Worm (Caenorhabditis elegans) whole organism, dauer: ENCODE measurements around the gene F54D10.8.
"Not testable (repeated sequence)": the region's sequence is repeated elsewhere in the genome, so short reads cannot be mapped to it uniquely, and the experiment has no call there.

ENCODE experiments used
- unc-62 ChIP-seq: sonication (generic microtip); optimal IDR thresholded peaks from 2 replicates; lab custom pipeline; 2017; ENCODE audit warnings: missing biosample characterization, missing genetic modification reagents, missing genetic modification characterization

The F54D10.8 gene

DNA sequence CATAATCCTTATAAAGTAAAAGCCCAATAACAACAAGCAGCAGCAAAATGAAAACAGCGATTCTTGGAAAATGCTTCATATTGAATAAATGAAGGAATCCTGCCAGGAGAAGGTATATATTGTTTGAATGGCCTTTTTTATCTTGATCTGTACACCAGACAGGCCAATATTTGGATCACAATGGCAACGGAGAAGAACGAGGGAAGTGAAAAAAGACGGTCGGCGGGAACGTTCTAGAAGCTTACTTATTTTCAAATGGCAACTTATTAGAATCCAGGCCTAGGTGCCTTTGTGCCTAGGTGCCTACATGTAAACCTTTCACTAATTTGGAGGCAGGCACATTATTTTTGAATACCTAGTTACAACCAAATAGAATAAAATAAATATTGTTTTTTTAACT lies at the start of gene F54D10.8:
Gene F54D10.8, minus strand, starts transcription at position 101 of the 400 bp plus-strand sequence.
- no peak for TF ChIP-seq unc-62

DNA sequence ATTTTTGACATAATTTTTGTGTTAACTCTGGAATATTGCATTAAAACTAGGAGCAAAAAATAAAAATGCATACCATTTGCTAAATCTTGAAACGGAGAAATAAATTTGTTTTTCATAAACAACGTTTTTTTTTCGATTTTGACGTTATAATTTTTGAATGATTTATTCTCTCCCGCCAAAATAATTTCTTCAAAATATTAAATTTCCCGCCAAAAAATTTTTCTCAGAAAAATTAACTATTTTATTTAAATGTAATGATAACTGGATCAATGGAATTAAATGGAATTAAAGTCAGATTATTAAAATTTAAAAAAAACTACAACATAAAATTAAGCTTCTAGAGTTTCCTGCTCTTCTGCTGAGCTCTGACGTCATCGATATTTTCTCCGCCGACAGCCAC lies 49.4 kb upstream of the F54D10.8 start, which contains the start of gene nep-3:
Gene nep-3, minus strand, starts transcription at position 101 of the 400 bp plus-strand sequence.
- no peak for TF ChIP-seq unc-62

DNA sequence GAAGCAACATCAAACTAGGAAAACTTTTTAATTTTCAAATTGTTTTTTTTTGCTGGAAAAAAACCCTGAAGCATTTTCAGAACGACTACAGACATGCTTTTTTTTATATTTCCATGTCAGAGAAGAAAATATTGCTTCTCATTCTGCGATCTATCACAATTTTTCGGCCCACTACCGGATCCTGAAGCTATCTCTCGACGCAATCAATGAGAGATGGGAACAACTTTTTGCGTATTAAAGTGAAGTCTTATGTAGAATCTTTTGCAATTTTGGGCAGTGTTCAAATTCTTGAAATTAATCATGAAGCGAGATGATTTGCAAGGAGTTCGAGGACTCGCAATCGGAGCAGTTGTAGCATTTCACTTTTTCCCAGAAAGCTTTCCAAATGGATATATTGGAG lies 41.9 kb upstream of the F54D10.8 start, which contains the start of gene oac-10:
Gene oac-10, plus strand, starts transcription at position 301 of the 400 bp plus-strand sequence.
- TF ChIP-seq unc-62: no peak

DNA sequence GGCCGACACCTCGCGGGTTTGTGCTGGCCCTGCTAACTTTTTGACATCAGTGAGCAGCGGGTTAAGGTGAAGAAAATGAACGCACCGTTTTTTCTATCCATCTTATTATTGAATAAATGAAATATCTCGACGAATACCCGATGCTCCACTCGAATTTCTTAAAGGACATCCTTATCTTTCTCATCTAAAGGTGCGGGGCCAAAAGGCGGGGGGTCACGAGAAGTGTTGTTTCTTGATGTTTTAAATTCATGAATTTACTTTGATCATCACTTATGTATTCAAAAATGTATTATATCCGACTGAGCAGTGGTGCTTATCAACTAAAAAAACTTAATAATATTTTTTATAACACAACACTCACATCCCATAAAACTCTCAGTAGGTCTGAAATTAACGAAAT lies 37.0 kb upstream of the F54D10.8 start, which contains the start of gene nhr-261:
Gene nhr-261, minus strand, starts transcription at position 101 of the 400 bp plus-strand sequence.
- no peak for TF ChIP-seq unc-62

DNA sequence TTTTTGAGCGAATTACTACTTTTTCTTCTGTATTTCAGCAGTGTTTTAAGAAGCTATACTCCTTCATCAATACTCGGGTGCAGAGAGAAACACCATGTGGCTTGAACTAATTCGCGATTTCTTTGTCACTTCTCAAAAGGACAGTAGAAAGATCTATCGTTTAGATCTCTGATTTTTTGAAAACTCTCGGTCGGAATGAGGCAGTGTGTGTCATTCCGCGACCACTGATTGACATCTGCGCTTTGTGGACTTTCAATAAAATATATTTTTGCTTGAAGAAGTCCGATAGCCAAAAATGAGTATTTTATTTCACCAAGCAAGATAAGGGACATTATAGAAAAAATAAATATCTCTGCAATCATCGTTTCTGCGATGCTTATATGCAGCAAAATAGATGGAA lies 34.4 kb upstream of the F54D10.8 start:
- no peak for TF ChIP-seq unc-62

DNA sequence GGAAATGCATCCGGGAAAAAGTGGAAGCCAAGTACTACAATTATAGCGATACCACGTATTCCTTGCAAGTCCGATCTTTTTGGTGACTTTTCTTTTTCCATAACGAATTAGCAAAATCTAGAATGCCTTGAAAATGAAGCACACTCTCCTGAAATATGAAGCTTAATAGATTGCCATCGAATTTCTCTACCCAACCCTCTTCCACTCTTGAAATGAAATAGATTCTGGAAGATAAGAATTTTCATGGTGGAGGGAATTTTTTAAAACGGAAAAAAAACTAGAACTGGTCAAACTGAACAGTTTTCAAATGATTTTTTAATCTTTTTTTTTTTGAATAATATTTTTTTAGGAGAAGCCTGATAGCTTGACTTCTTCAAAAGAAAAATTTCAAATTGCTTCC lies 33.1 kb upstream of the F54D10.8 start, which contains the start of gene oac-11:
Gene oac-11, minus strand, starts transcription at position 101 of the 400 bp plus-strand sequence.
- no peak for TF ChIP-seq unc-62

DNA sequence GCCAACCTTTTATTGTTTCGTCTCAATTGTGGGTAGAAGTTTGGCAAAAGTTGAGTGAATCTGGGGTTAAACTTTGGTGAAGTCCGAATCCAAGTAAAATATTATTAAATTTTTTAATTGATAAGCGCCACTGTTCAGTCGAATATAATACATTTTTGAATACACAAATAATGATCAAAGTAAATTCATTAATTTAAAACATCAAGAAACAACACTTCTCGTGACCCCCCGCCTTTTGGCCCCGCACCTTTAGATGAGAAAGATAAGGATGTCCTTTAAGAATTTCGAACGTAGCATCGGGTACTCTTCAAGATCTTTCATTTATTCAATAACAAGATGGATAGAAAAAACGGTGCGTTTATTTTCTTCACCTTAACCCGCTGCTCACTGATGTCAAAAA lies 25.0 kb upstream of the F54D10.8 start, which contains the start of gene nhr-257:
Gene nhr-257, plus strand, starts transcription at position 301 of the 400 bp plus-strand sequence.
- TF ChIP-seq unc-62: no peak

DNA sequence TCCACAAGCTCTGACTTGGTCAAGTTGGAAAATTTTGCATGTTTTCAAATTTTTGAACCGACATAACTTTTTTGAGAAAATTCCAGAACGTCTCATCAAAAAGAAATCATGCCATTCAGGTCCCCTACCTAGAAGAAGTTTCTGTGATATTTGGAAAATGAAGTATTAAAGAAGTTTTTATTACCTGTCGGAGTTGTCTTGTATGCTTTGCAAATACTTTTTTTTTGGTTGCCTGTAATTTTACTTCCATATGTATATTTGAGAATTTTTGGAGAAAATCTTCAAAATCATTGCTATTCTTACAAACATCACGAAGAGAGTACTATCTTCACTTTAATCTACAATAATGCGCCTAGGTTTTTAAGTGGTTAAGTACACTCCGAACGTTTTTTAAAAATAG lies 23.0 kb upstream of the F54D10.8 start, which contains the start of gene nhr-72:
Gene nhr-72, minus strand, starts transcription at position 101 of the 400 bp plus-strand sequence.
- TF ChIP-seq unc-62: no peak

DNA sequence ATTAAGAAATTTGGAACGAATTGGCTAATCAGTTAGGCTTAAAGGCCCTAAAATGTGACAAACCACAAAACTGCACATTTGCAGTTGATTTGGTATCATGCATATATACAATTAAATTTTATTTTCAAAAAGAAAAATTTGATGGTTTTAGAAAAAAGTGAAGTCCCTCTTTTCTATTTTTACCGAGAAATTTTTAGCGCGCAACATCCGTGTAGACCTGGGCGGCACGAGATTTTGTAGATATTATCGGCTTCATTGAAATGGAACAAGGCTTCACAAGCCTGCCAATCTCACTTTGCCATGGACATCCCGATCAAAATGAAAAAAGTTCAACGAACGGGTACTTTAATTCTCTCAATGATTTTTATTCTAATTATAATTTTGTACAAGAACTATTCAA lies 18.3 kb upstream of the F54D10.8 start, which contains the start of gene C17A2.2:
Gene C17A2.2, plus strand, starts transcription at position 301 of the 400 bp plus-strand sequence.
- TF ChIP-seq unc-62: no peak

DNA sequence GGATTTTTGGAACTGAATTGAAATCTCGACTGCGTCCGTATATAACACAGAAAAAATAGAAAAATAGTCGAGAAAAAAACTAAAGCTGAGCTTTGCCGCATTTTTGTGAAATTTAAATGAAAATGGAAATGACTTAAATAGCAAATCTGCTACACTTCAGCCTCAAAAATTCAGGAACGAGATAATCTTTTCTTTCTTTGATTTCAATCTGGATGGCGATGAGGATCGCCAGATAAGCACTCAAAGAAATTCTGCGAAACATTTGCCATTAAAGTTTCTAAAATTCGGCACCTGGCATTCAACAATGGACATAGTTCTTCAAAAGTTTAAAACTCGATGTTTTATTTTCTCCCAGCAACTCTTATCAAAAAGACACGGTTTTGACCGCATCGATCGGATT lies 15.6 kb upstream of the F54D10.8 start, which contains the start of the genes C17A2.7 and C17A2.3:
Gene C17A2.7, minus strand, starts transcription at position 101 of the 400 bp plus-strand sequence.
Gene C17A2.3, plus strand, starts transcription at position 305 of the 400 bp plus-strand sequence.
- TF ChIP-seq unc-62: no peak

DNA sequence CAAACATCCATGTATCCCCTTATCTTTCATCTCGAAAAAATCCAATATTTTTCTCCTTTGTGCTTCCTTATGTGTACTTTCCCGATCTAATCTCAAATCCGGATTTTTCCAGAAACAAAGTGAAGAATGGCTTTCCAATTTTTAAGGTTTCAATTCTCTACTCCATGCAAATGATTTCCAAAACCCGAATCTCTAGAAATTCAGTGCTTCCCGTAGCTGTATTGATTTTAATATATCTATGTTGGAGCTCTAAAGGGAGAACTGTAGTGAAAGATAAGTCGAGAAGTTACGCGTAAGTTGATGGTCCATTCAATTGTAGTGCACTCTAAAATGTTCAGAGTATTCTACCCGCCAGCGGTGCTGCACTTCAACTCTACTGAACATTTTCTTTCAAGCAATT lies 11.9 kb upstream of the F54D10.8 start, which contains the start of gene C17A2.4:
Gene C17A2.4, plus strand, starts transcription at position 301 of the 400 bp plus-strand sequence.
- TF ChIP-seq unc-62: no peak

DNA sequence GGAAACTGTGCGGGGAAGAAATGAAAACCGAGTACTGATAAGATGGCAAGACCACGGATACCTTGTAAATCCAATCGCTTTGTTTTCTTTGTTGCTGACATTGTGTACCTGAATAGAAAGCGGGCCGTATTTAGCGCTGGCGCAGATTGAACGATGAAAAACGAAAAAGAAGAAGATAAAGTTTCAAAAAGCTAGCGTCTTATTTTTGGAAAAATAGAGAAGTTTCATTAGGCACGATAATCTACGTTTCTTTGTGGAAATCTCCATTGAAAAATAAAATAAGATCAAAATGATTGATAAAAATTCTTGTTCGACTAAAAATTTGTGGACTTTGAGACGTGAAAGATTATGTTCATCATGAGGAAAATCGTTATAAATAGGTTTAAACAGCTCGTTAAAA lies 8.2 kb upstream of the F54D10.8 start, which contains the start of gene oac-4:
Gene oac-4, minus strand, starts transcription at position 101 of the 400 bp plus-strand sequence.
- TF ChIP-seq unc-62: no peak

DNA sequence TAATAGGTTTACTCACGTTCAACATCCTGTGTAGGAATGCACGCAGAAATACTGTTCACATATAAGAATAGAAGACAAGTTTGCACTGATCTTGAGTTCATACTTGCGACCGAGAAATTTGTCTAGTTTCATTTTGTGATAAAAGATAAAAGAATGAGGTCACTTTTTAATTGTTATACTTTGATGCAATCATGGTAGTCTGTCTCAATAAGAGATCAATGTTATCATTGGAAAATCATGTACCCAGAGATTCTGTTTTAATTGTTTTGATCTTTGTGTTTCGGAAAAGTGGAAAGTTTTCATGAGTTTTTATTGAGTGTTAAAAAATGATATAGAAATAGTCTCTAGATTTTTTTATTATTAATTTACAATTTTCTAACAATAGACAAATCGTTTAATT lies 4.7 kb upstream of the F54D10.8 start, which contains the start of gene F54D10.9:
Gene F54D10.9, minus strand, starts transcription at position 101 of the 400 bp plus-strand sequence.
- TF ChIP-seq unc-62: no peak

DNA sequence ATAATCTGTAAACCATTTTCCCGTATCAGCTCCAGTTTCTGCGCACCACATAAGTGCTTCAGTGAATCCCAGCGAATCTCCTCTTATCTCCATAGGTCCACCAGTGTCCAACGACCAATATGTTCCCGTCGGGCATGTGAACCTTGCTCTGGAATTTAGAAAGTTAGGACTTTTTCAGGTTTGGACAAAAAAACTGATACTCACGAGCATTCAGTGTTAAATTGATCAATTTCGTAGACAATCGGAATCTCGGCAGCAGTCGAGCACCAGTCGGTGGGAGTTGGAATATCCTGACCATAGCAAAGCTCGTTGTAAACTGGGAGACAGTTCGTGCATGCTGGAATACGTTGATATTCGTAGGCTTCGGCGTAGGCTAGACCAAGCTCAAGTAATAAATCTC lies 1.9 kb upstream of the F54D10.8 start:
- TF ChIP-seq unc-62: no peak

DNA sequence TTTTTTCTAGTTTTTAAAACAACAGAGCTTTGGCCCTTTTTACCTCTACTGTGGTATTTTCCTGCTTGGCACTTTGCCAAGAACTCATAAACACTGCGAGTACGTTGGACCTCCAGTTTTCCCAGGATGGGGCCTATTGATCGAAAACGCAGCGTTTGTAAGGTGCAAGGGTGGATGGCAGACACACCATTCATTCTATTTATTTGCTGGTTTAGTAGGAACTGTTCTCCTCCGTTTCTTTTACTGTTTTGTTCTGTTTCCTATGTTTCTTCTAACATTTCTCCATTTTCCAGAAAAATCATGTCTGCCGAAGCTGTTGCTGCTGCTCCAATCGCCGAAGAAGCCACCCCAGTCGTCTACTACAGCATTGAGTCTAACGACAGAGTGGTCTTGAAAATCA lies 3.8 kb downstream of the F54D10.8 start, which contains the start of gene skr-15:
Gene skr-15, plus strand, starts transcription at position 301 of the 400 bp plus-strand sequence.
- TF ChIP-seq unc-62: no peak

DNA sequence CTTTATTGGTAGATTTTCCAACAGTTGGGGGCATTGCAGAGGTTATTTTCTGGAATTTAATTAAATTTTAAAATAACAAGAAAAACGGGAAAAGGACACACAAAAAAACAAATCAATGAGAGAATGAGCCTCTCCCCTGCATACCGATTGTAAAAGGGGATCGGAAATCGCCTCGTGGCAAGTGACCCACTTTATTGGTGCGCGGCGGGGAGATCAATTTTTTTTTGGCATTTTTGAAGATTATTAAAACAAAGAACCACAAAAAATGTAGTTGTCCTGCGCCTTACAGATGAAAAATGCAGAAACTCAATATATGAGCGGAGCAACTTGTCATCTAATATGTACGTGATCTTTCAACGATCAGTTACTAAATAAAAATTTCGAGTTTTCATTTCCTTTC lies 6.5 kb downstream of the F54D10.8 start, which contains the start of gene F54D10.7:
Gene F54D10.7, minus strand, starts transcription at position 49 of the 400 bp plus-strand sequence.
- TF ChIP-seq unc-62: no peak

DNA sequence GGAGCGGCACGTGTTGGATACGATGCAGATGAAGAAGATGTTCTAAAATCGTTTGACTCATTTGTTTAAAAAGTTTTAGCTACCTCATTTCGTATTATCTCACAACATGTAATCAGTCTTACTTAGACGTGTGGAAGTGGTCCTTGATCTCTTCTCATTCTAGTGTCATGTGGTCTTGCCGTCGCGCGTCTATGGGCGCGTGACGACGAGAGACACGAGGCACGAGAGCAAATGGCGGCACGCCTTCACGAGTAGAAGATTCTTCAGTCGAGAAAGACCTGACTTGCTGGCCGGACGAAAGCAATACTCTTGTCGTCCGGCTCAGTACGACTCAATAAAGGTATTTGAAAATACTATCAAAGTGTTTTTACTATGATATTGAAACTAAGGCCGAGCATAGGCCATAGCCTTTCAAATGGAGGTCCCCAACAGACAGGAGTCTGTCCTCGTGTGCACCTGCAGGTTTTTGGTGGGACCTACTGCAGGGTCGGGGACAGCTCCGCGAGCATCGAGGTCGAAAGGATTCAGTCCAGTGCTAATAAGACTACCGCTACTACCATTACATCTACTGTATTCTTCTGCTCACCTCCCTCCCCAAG lies 11.4 kb downstream of the F54D10.8 start, which contains the start of gene fbxa-24:
Gene fbxa-24, plus strand, starts transcription at position 276 of the 599 bp plus-strand sequence.
- not testable (repeated sequence) for TF ChIP-seq unc-62
